Worm (Caenorhabditis elegans): ENCODE results near the gene T27E9.6.

- peak; percentile 75 for TF ChIP-seq ctbp-1 (GFP tag; IDR thresholded peaks at IDR 0.05)
- TF ChIP-seq F44E2.7 (GFP tag; IDR thresholded peaks at IDR 0.05), result no peak
- peak; percentile 64 for TF ChIP-seq fkh-10 (GFP tag; optimal IDR thresholded peaks at IDR 0.05)
- TF ChIP-seq nhr-237 (tag; optimal IDR thresholded peaks at IDR 0.05), result no peak
- peak; percentile 78 for TF ChIP-seq lin-29 (GFP tag; IDR thresholded peaks at IDR 0.05)
Observed at ce11 chrIII:13462965-13463783, 13.4 kb downstream of the T27E9.6 start, which contains the start of gene ant-1.1.
